Worm (Caenorhabditis elegans) whole organism, young adult: ENCODE data around the gene mrps-34.

Experiments used
- B0019.2 ChIP-seq: fragments of 200-800 bp; sonication (Bioruptor generic); conservative IDR thresholded peaks from 2 replicates; pipeline ENCODE4 v1.3.6; 2022; ENCODE audit warnings: missing genetic modification reagents, missing genetic modification characterization, missing compliant biosample characterization
- B0336.3 ChIP-seq: fragments of 200-800 bp; sonication (Bioruptor generic); IDR thresholded peaks from 2 replicates; pipeline ENCODE4 v1.3.6; 2022; ENCODE audit warnings: missing genetic modification characterization, missing compliant biosample characterization
- F23B12.7 ChIP-seq: sonication (generic microtip); optimal IDR thresholded peaks from 2 replicates; lab custom pipeline; 2017; ENCODE audit warnings: missing genetic modification characterization, mild to moderate bottlenecking, missing compliant biosample characterization, antibody characterized with exemption, moderate library complexity; ENCODE audit not compliant: insufficient read depth
- F33H1.4 ChIP-seq: fragments of 200-800 bp; sonication (Bioruptor generic); IDR thresholded peaks from 2 replicates; pipeline ENCODE4 v1.3.6; 2022; ENCODE audit warnings: missing genetic modification reagents, missing genetic modification characterization, missing compliant biosample characterization
- F52B5.7 ChIP-seq: sonication (generic microtip); optimal IDR thresholded peaks from 2 replicates; lab custom pipeline; 2016; ENCODE audit warnings: mild to moderate bottlenecking, missing genetic modification characterization, missing compliant biosample characterization
- F57C9.4 ChIP-seq: sonication (generic microtip); optimal IDR thresholded peaks from 2 replicates; lab custom pipeline; 2017; ENCODE audit warnings: mild to moderate bottlenecking, missing genetic modification characterization, missing compliant biosample characterization
- T07F8.4 ChIP-seq: sonication (generic microtip); optimal IDR thresholded peaks from 2 replicates; lab custom pipeline; 2016; ENCODE audit warnings: mild to moderate bottlenecking, missing genetic modification characterization, moderate library complexity, missing compliant biosample characterization
- T26A5.8 ChIP-seq: sonication (generic microtip); optimal IDR thresholded peaks from 2 replicates; lab custom pipeline; 2016; ENCODE audit warnings: missing genetic modification characterization, missing compliant biosample characterization
- Y53F4B.3 ChIP-seq: fragments of 200-800 bp; sonication (Bioruptor generic); IDR thresholded peaks from 2 replicates; pipeline ENCODE4 v1.3.6; 2022; ENCODE audit warnings: missing genetic modification reagents, missing genetic modification characterization, missing compliant biosample characterization
- Y53G8AR.9 ChIP-seq: fragments of 200-800 bp; sonication (Bioruptor generic); conservative IDR thresholded peaks from 2 replicates; pipeline ENCODE4 v1.3.6; 2022; ENCODE audit warnings: missing genetic modification reagents, missing genetic modification characterization, missing compliant biosample characterization
- Y56A3A.18 ChIP-seq: fragments of 200-800 bp; sonication (Bioruptor generic); IDR thresholded peaks from 2 replicates; pipeline ENCODE4 v1.3.6; 2022; ENCODE audit warnings: missing genetic modification reagents, missing genetic modification characterization, missing compliant biosample characterization
- Y79H2A.3 ChIP-seq: fragments of 200-800 bp; sonication (Bioruptor generic); conservative IDR thresholded peaks from 2 replicates; pipeline ENCODE4 v1.3.6; 2022; ENCODE audit warnings: missing genetic modification reagents, missing genetic modification characterization, missing compliant biosample characterization
- attf-6 ChIP-seq: fragments of 200-800 bp; sonication (Bioruptor generic); IDR thresholded peaks from 2 replicates; pipeline ENCODE4 v1.3.6; 2022; ENCODE audit warnings: missing genetic modification reagents, missing genetic modification characterization, missing compliant biosample characterization
- ccch-3 ChIP-seq: fragments of 200-800 bp; sonication (Bioruptor generic); optimal IDR thresholded peaks from 2 replicates; lab custom pipeline; 2018; ENCODE audit warnings: mild to moderate bottlenecking, missing genetic modification characterization, missing compliant biosample characterization
- ceh-27 ChIP-seq: fragments of 200-800 bp; sonication (Bioruptor generic); optimal IDR thresholded peaks from 2 replicates; lab custom pipeline; 2018; ENCODE audit warnings: mild to moderate bottlenecking, missing genetic modification characterization, moderate library complexity, missing compliant biosample characterization
- ceh-91 ChIP-seq: fragments of 200-800 bp; sonication (Bioruptor generic); IDR thresholded peaks from 2 replicates; pipeline ENCODE4 v1.3.6; 2022; ENCODE audit warnings: missing genetic modification reagents, missing genetic modification characterization, missing compliant biosample characterization
- dox-1 ChIP-seq: fragments of 200-800 bp; sonication (Bioruptor generic); IDR thresholded peaks from 2 replicates; pipeline ENCODE4 v1.3.6; 2022; ENCODE audit warnings: missing genetic modification reagents, missing genetic modification characterization, missing compliant biosample characterization
- efl-1 ChIP-seq: fragments of 150-350 bp; optimal IDR thresholded peaks from 2 replicates; lab custom pipeline; 2014; ENCODE audit warnings: missing biosample characterization, missing genetic modification reagents, missing genetic modification characterization
- ekl-4 ChIP-seq: fragments of 200-800 bp; sonication (Bioruptor generic); IDR thresholded peaks from 2 replicates; pipeline ENCODE4 v1.3.6; 2022; ENCODE audit warnings: missing genetic modification reagents, missing genetic modification characterization, missing compliant biosample characterization
- fkh-3 ChIP-seq: sonication (generic microtip); optimal IDR thresholded peaks from 2 replicates; lab custom pipeline; 2016; ENCODE audit warnings: mild to moderate bottlenecking, missing genetic modification characterization, missing compliant biosample characterization
- hmg-1.2 ChIP-seq: fragments of 200-800 bp; sonication (Bioruptor generic); IDR thresholded peaks from 2 replicates; pipeline ENCODE4 v1.3.6; 2022; ENCODE audit warnings: missing genetic modification reagents, missing genetic modification characterization, missing compliant biosample characterization
- hrde-1 ChIP-seq: sonication (generic microtip); optimal IDR thresholded peaks from 2 replicates; lab custom pipeline; 2016; ENCODE audit warnings: missing genetic modification characterization, mild to moderate bottlenecking, missing compliant biosample characterization, moderate library complexity, missing genotype, missing genetic modification reagents, borderline replicate concordance
- let-526 ChIP-seq: fragments of 200-800 bp; sonication (Bioruptor generic); IDR thresholded peaks from 2 replicates; pipeline ENCODE4 v1.3.6; 2022; ENCODE audit warnings: missing genetic modification reagents, missing genetic modification characterization, missing compliant biosample characterization
- lin-26 ChIP-seq: fragments of 200-800 bp; sonication (Bioruptor generic); IDR thresholded peaks from 2 replicates; pipeline ENCODE4 v1.3.6; 2022; ENCODE audit warnings: missing genetic modification reagents, missing genetic modification characterization, missing compliant biosample characterization
- lin-35 ChIP-seq, 3 experiments: fragments of 150-350 bp in 2 of 3; sonication (generic microtip) in 1 of 3; optimal IDR thresholded peaks; 2 replicates each; lab custom pipeline; 2014 to 2018; ENCODE audit warnings: missing biosample characterization in 3 of 3, missing genetic modification characterization in 3 of 3, missing genetic modification reagents in 3 of 3
- lin-54 ChIP-seq: fragments of 200-800 bp; sonication (Bioruptor generic); optimal IDR thresholded peaks from 2 replicates; lab custom pipeline; 2018; ENCODE audit warnings: mild to moderate bottlenecking, missing genetic modification characterization, missing compliant biosample characterization
- madf-3 ChIP-seq: fragments of 200-800 bp; sonication (Bioruptor generic); IDR thresholded peaks from 2 replicates; pipeline ENCODE4 v1.3.6; 2022; ENCODE audit warnings: missing genetic modification reagents, missing genetic modification characterization, missing compliant biosample characterization
- madf-6 ChIP-seq: fragments of 200-800 bp; sonication (Bioruptor generic); IDR thresholded peaks from 2 replicates; pipeline ENCODE4 v1.3.6; 2022; ENCODE audit warnings: missing genetic modification reagents, missing genetic modification characterization, missing compliant biosample characterization
- madf-8 ChIP-seq: fragments of 200-800 bp; sonication (Bioruptor generic); conservative IDR thresholded peaks from 2 replicates; pipeline ENCODE4 v1.3.6; 2022; ENCODE audit warnings: missing genetic modification reagents, missing genetic modification characterization, missing compliant biosample characterization
- mcd-1 ChIP-seq: fragments of 200-800 bp; sonication (Bioruptor generic); IDR thresholded peaks from 2 replicates; pipeline ENCODE4 v1.3.6; 2022; ENCODE audit warnings: missing genetic modification reagents, missing genetic modification characterization, missing compliant biosample characterization
- nfya-2 ChIP-seq: fragments of 200-800 bp; sonication (Bioruptor generic); IDR thresholded peaks from 2 replicates; pipeline ENCODE4 v1.3.6; 2022; ENCODE audit warnings: missing genetic modification reagents, missing genetic modification characterization, missing compliant biosample characterization
- nfyb-1 ChIP-seq: fragments of 200-800 bp; sonication (Bioruptor generic); IDR thresholded peaks from 2 replicates; pipeline ENCODE4 v1.3.6; 2022; ENCODE audit warnings: missing genetic modification reagents, missing genetic modification characterization, missing compliant biosample characterization
- nhr-179 ChIP-seq: sonication (generic microtip); optimal IDR thresholded peaks from 2 replicates; lab custom pipeline; 2016; ENCODE audit warnings: mild to moderate bottlenecking, missing genetic modification characterization, missing compliant biosample characterization
- pbrm-1 ChIP-seq: fragments of 200-800 bp; sonication (Bioruptor generic); IDR thresholded peaks from 2 replicates; pipeline ENCODE4 v1.3.6; 2022; ENCODE audit warnings: missing genetic modification reagents, missing genetic modification characterization, missing compliant biosample characterization
- rcor-1 ChIP-seq: fragments of 200-800 bp; sonication (Bioruptor generic); IDR thresholded peaks from 2 replicates; pipeline ENCODE4 v1.3.6; 2022; ENCODE audit warnings: missing genetic modification reagents, missing genetic modification characterization, missing compliant biosample characterization
- rpc-1 ChIP-seq, 2 experiments: fragments of 150-350 bp in 1 of 2; sonication (generic microtip) in 1 of 2; optimal IDR thresholded peaks; 2 replicates each; lab custom pipeline; 2014 to 2018; ENCODE audit warnings: missing biosample characterization in 1 of 2, missing genetic modification characterization in 1 of 2, missing genetic modification reagents in 1 of 2, missing genotype in 1 of 2
- sea-2 ChIP-seq: fragments of 200-800 bp; sonication (Bioruptor generic); IDR thresholded peaks from 2 replicates; pipeline ENCODE4 v1.3.6; 2022; ENCODE audit warnings: missing genetic modification characterization, missing compliant biosample characterization
- snpc-1.1 ChIP-seq: sonication (generic microtip); optimal IDR thresholded peaks from 2 replicates; lab custom pipeline; 2017; ENCODE audit warnings: missing genetic modification characterization, mild to moderate bottlenecking, missing compliant biosample characterization, antibody characterized with exemption, moderate library complexity, missing genotype, missing genetic modification reagents; ENCODE audit not compliant: insufficient read depth
- snpc-3.4 ChIP-seq: sonication (generic microtip); optimal IDR thresholded peaks from 2 replicates; lab custom pipeline; 2017; ENCODE audit warnings: missing genetic modification characterization, mild to moderate bottlenecking, missing compliant biosample characterization, antibody characterized with exemption, moderate library complexity, missing genotype, missing genetic modification reagents
- snpc-4 ChIP-seq, 5 experiments: fragments of 150-350 bp in 1 of 5; sonication (generic microtip) in 4 of 5; optimal IDR thresholded peaks; 2 replicates each; lab custom pipeline; 2014 to 2018; ENCODE audit warnings: missing genetic modification characterization in 5 of 5, missing biosample characterization in 3 of 5, antibody characterized with exemption in 2 of 5, mild to moderate bottlenecking in 2 of 5, missing compliant biosample characterization in 2 of 5, missing genotype in 2 of 5, moderate library complexity in 2 of 5, missing genetic modification reagents in 1 of 5
- somi-1 ChIP-seq: fragments of 200-800 bp; sonication (Bioruptor generic); optimal IDR thresholded peaks from 2 replicates; lab custom pipeline; 2018; ENCODE audit warnings: mild to moderate bottlenecking, missing genetic modification characterization, missing compliant biosample characterization
- unc-62 ChIP-seq: fragments of 150-350 bp; optimal IDR thresholded peaks from 2 replicates; lab custom pipeline; 2014; ENCODE audit warnings: missing biosample characterization, missing genetic modification reagents, missing genetic modification characterization
- ztf-22 ChIP-seq: fragments of 200-800 bp; sonication (Bioruptor generic); optimal IDR thresholded peaks from 2 replicates; lab custom pipeline; 2018; ENCODE audit warnings: mild to moderate bottlenecking, missing genetic modification characterization, moderate library complexity, missing compliant biosample characterization

Gene mrps-34

DNA sequence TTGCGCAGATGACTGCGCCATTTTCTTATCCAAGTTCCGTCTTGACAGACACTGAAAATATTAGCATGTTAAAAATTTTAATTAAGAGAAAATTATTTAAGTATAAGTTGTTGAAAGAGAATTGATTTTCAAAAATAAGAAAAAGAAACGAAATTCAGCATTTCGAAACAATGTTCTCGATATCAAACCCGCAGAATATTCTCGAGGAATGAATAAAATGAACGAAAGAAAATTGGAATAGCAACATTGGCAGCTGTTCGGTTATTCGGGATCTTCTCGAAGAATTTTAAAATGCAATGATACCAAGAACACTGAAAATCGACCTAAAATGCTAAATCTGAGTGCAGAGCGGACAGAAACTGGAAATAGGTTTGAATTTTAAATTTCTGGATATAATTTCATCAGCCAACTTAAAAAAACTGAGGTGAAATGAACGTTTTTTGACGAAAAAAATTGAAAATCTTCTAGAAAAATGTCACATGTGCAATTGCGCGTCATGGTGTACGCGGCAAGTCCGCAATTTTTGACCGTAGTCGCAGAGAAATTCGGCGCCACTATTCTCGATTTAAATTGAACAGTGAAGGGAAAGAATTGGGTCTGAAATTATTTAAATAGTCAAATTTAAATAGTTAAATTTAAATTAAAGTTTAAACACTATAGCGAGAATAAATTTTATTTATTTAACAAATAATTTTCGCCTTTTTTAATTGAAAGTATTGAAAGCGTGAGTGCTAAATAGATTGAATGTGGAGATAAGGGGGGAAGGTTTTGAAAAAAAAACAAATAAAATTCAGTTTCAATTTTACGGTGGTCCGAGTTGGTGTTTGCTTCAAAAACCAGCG lies 34.0 kb downstream of the mrps-34 start, which contains the start of the genes cct-5 and F25F2.1 (continued):
- peak; percentile 88 for TF ChIP-seq B0019.2 (GFP tag; lab: Robert Waterston, UW)
- TF ChIP-seq somi-1 (GFP tag; lab: Kevin White, UChicago) = no peak
- no peak; the same call in 1 of the 2 replicates for TF ChIP-seq mcd-1 (GFP tag; lab: Robert Waterston, UW)
- peak; percentile 97 for TF ChIP-seq efl-1
- no peak for TF ChIP-seq ceh-27 (GFP tag; lab: Kevin White, UChicago)
- peak; percentile 96 for TF ChIP-seq ceh-91 (GFP tag; lab: Robert Waterston, UW)
- TF ChIP-seq snpc-3.4 (tag; lab: Kevin White, UChicago) = peak; percentile 92
- TF ChIP-seq lin-35 (GFP tag; optimal IDR thresholded peaks at IDR 0.05; lab: Kevin White, UChicago) = peak in 2 of 3 experiments; percentile 62 to 66
- TF ChIP-seq lin-54 = peak; percentile 95
- TF ChIP-seq ccch-3 (GFP tag; lab: Kevin White, UChicago) = no peak
- no peak for TF ChIP-seq nhr-179 (tag; lab: Kevin White, UChicago)
- peak; percentile 97 for TF ChIP-seq madf-6 (GFP tag; lab: Robert Waterston, UW)
- no peak for TF ChIP-seq unc-62 (GFP tag; lab: Kevin White, UChicago)
- no peak for TF ChIP-seq F52B5.7 (tag; lab: Kevin White, UChicago)
- 0 out of 2 replicates have a peak, but pooled peaks have one; percentile 51 for TF ChIP-seq nfyb-1 (GFP tag; lab: Robert Waterston, UW)
- peak; percentile 67 for TF ChIP-seq hmg-1.2 (GFP tag; lab: Robert Waterston, UW)
- TF ChIP-seq hrde-1 (tag; lab: Kevin White, UChicago) = peak; percentile 24
- no peak; the same call in 1 of the 2 replicates for TF ChIP-seq B0336.3 (GFP tag; lab: Robert Waterston, UW)
- peak; percentile 93 for TF ChIP-seq dox-1
- no peak for TF ChIP-seq let-526 (GFP tag; lab: Robert Waterston, UW)
- TF ChIP-seq Y53F4B.3 (GFP tag; lab: Robert Waterston, UW) = no peak
- no peak for TF ChIP-seq T07F8.4 (tag; lab: Kevin White, UChicago)
- TF ChIP-seq ztf-22 = no peak
- no peak for TF ChIP-seq sea-2
- TF ChIP-seq madf-3 (GFP tag; lab: Robert Waterston, UW) = peak; percentile 82; the same call in 1 of the 2 replicates
- TF ChIP-seq F57C9.4 (tag; lab: Kevin White, UChicago) = no peak
- peak; percentile 97 for TF ChIP-seq madf-8 (GFP tag; lab: Robert Waterston, UW)
- TF ChIP-seq nfya-2 (GFP tag; lab: Robert Waterston, UW) = no peak
- no peak for TF ChIP-seq rpc-1 (optimal IDR thresholded peaks at IDR 0.05; lab: Kevin White, UChicago)
- TF ChIP-seq rpc-1 (tag; optimal IDR thresholded peaks at IDR 0.05; lab: Kevin White, UChicago) = no peak
- TF ChIP-seq snpc-4 (GFP tag; optimal IDR thresholded peaks at IDR 0.05; lab: Kevin White, UChicago) = no peak
- peak in 3 of 4 experiments; percentile 21 to 46 (median 38) for TF ChIP-seq snpc-4 (tag; optimal IDR thresholded peaks at IDR 0.05; lab: Kevin White, UChicago)
- no peak for TF ChIP-seq Y56A3A.18 (GFP tag; lab: Robert Waterston, UW)
- peak; percentile 80 for TF ChIP-seq rcor-1
- peak; percentile 70 for TF ChIP-seq pbrm-1 (GFP tag; lab: Robert Waterston, UW)
- peak; percentile 53 for TF ChIP-seq snpc-1.1
- peak; percentile 84 for TF ChIP-seq F23B12.7 (tag; lab: Kevin White, UChicago)
- TF ChIP-seq ekl-4 (GFP tag; lab: Robert Waterston, UW) = peak; percentile 79
- TF ChIP-seq F33H1.4 (GFP tag; lab: Robert Waterston, UW) = peak; percentile 81
- TF ChIP-seq attf-6 (GFP tag; lab: Robert Waterston, UW) = 0 out of 2 replicates have a peak, but pooled peaks have one; percentile 45
- no peak for TF ChIP-seq fkh-3 (tag; lab: Kevin White, UChicago)
- peak; percentile 81 for TF ChIP-seq Y79H2A.3 (GFP tag; lab: Robert Waterston, UW)
- 0 out of 2 replicates have a peak, but pooled peaks have one; percentile 43 for TF ChIP-seq Y53G8AR.9
- TF ChIP-seq T26A5.8 (tag; lab: Kevin White, UChicago) = no peak
- TF ChIP-seq lin-26 (GFP tag; lab: Robert Waterston, UW) = no peak
